Worm (Caenorhabditis elegans) whole organism, L1 larva: ENCODE measurements around the gene tbx-7.

Source experiments
- Y116A8C.19 ChIP-seq: sonication (generic microtip); optimal IDR thresholded peaks from 2 replicates; lab custom pipeline; 2016; ENCODE audit warnings: missing compliant biosample characterization, missing genetic modification characterization, borderline replicate concordance
- alr-1 ChIP-seq: fragments of 200-800 bp; sonication (Bioruptor generic); optimal IDR thresholded peaks from 2 replicates; lab custom pipeline; 2018; ENCODE audit warnings: borderline replicate concordance, mild to moderate bottlenecking, missing genetic modification characterization, missing compliant biosample characterization
- ama-1 ChIP-seq: fragments of 150-350 bp; optimal IDR thresholded peaks from 2 replicates; lab custom pipeline; 2014
- blmp-1 ChIP-seq: fragments of 150-350 bp; optimal IDR thresholded peaks from 2 replicates; lab custom pipeline; 2014; ENCODE audit warnings: missing biosample characterization, missing genetic modification characterization
- ceh-8 ChIP-seq: fragments of 200-800 bp; sonication (Bioruptor generic); optimal IDR thresholded peaks from 2 replicates; lab custom pipeline; 2018; ENCODE audit warnings: mild to moderate bottlenecking, missing genetic modification characterization, moderate library complexity, missing compliant biosample characterization
- ceh-88 ChIP-seq: fragments of 200-800 bp; sonication (Bioruptor generic); IDR thresholded peaks from 2 replicates; pipeline ENCODE4 v1.3.6; 2022; ENCODE audit warnings: missing genetic modification characterization, missing compliant biosample characterization
- dpl-1 ChIP-seq, 3 experiments: fragments of 150-350 bp in 2 of 3; sonication (generic microtip) in 1 of 3; optimal IDR thresholded peaks; 2 replicates each; lab custom pipeline; 2014 to 2017; ENCODE audit warnings: missing biosample characterization in 3 of 3, missing genetic modification characterization in 3 of 3, missing genetic modification reagents in 3 of 3
- dsc-1 ChIP-seq: sonication (generic microtip); optimal IDR thresholded peaks from 2 replicates; lab custom pipeline; 2016; ENCODE audit warnings: mild to moderate bottlenecking, missing genetic modification characterization, missing compliant biosample characterization
- efl-1 ChIP-seq, 4 experiments: fragments of 150-350 bp; optimal IDR thresholded peaks in 3 of 4; peaks in 1 of 4; 1 replicate in 1 of 4; 2 replicates in 3 of 4; lab custom pipeline; 2014; ENCODE audit warnings: missing biosample characterization in 2 of 4, missing genetic modification characterization in 2 of 4, missing genetic modification reagents in 2 of 4
- efl-3 ChIP-seq: fragments of 200-800 bp; sonication (Bioruptor generic); optimal IDR thresholded peaks from 2 replicates; lab custom pipeline; 2018; ENCODE audit warnings: mild to moderate bottlenecking, missing genetic modification characterization, missing compliant biosample characterization
- egl-27 ChIP-seq, 2 experiments: fragments of 150-350 bp in 1 of 2; sonication (generic microtip); optimal IDR thresholded peaks; 3 replicates each; lab custom pipeline; 2017 to 2018; ENCODE audit warnings: missing biosample characterization in 2 of 2, missing genetic modification characterization in 2 of 2, missing genetic modification reagents in 2 of 2
- elt-2 ChIP-seq: sonication (generic microtip); optimal IDR thresholded peaks from 2 replicates; lab custom pipeline; 2016; ENCODE audit warnings: missing genetic modification characterization, mild to moderate bottlenecking, inconsistent platforms, missing compliant biosample characterization, missing genetic modification reagents
- ets-5 ChIP-seq: fragments of 200-800 bp; sonication (Bioruptor generic); IDR thresholded peaks from 2 replicates; pipeline ENCODE4 v1.3.6; 2022; ENCODE audit warnings: missing genetic modification characterization, missing compliant biosample characterization
- fkh-4 ChIP-seq: sonication (generic microtip); optimal IDR thresholded peaks from 2 replicates; lab custom pipeline; 2016; ENCODE audit warnings: missing compliant biosample characterization, missing genetic modification characterization, borderline replicate concordance
- hlh-17 ChIP-seq: fragments of 200-800 bp; sonication (Bioruptor generic); optimal IDR thresholded peaks from 2 replicates; lab custom pipeline; 2018; ENCODE audit warnings: missing genetic modification characterization, mild to moderate bottlenecking, missing compliant biosample characterization, moderate library complexity, borderline replicate concordance
- hlh-4 ChIP-seq: sonication (generic microtip); optimal IDR thresholded peaks from 2 replicates; lab custom pipeline; 2016; ENCODE audit warnings: mild to moderate bottlenecking, missing genetic modification characterization, missing compliant biosample characterization
- isw-1 ChIP-seq: fragments of 200-800 bp; sonication (Bioruptor generic); IDR thresholded peaks from 2 replicates; pipeline ENCODE4 v1.3.6; 2022; ENCODE audit warnings: missing genetic modification characterization, missing compliant biosample characterization
- lin-15B ChIP-seq: fragments of 150-350 bp; sonication (generic microtip); optimal IDR thresholded peaks from 3 replicates; lab custom pipeline; 2014; ENCODE audit warnings: missing biosample characterization, missing genetic modification characterization
- lin-35 ChIP-seq, 2 experiments: fragments of 150-350 bp; optimal IDR thresholded peaks; 2 replicates each; lab custom pipeline; 2014; ENCODE audit warnings: missing biosample characterization in 2 of 2, missing genetic modification characterization in 2 of 2, missing genetic modification reagents in 2 of 2
- lin-39 ChIP-seq: fragments of 150-350 bp; optimal IDR thresholded peaks from 2 replicates; lab custom pipeline; 2014; ENCODE audit warnings: missing biosample characterization, missing genetic modification reagents, missing genetic modification characterization
- lir-3 ChIP-seq: sonication (generic microtip); optimal IDR thresholded peaks from 2 replicates; lab custom pipeline; 2016; ENCODE audit warnings: mild to moderate bottlenecking, missing genetic modification characterization, moderate library complexity, missing compliant biosample characterization; ENCODE audit not compliant: poor library complexity
- lsy-2 ChIP-seq, 2 experiments: fragments of 150-350 bp; optimal IDR thresholded peaks; 2 replicates each; lab custom pipeline; 2014; ENCODE audit warnings: missing biosample characterization in 2 of 2, missing genetic modification characterization in 2 of 2
- mab-9 ChIP-seq: fragments of 200-800 bp; sonication (Bioruptor generic); IDR thresholded peaks from 2 replicates; pipeline ENCODE4 v1.3.6; 2022; ENCODE audit warnings: missing genetic modification reagents, missing genetic modification characterization, missing compliant biosample characterization
- mef-2 ChIP-seq: fragments of 150-350 bp; optimal IDR thresholded peaks from 2 replicates; lab custom pipeline; 2014; ENCODE audit warnings: missing biosample characterization, missing genetic modification characterization
- mep-1 ChIP-seq: fragments of 150-350 bp; optimal IDR thresholded peaks from 2 replicates; lab custom pipeline; 2014; ENCODE audit warnings: missing biosample characterization, missing genetic modification characterization
- nhr-12 ChIP-seq: sonication (generic microtip); optimal IDR thresholded peaks from 2 replicates; lab custom pipeline; 2017; ENCODE audit warnings: missing biosample characterization, missing genetic modification characterization
- nhr-19 ChIP-seq: fragments of 200-800 bp; sonication (Bioruptor generic); conservative IDR thresholded peaks from 2 replicates; pipeline ENCODE4 v1.3.6; 2022; ENCODE audit warnings: missing genetic modification characterization, missing compliant biosample characterization
- nhr-20 ChIP-seq: sonication (generic microtip); optimal IDR thresholded peaks from 2 replicates; lab custom pipeline; 2016; ENCODE audit warnings: mild to moderate bottlenecking, missing genetic modification characterization, missing compliant biosample characterization
- nhr-237 ChIP-seq: fragments of 150-350 bp; optimal IDR thresholded peaks from 2 replicates; lab custom pipeline; 2014; ENCODE audit warnings: missing biosample characterization, missing genetic modification characterization
- nhr-28 ChIP-seq: fragments of 150-350 bp; optimal IDR thresholded peaks from 2 replicates; lab custom pipeline; 2014; ENCODE audit warnings: missing biosample characterization, missing genetic modification characterization
- nhr-47 ChIP-seq: sonication (generic microtip); optimal IDR thresholded peaks from 2 replicates; lab custom pipeline; 2016; ENCODE audit warnings: mild to moderate bottlenecking, missing genetic modification characterization, moderate library complexity, missing compliant biosample characterization
- nhr-71 ChIP-seq: sonication (generic microtip); optimal IDR thresholded peaks from 2 replicates; lab custom pipeline; 2016; ENCODE audit warnings: mild to moderate bottlenecking, missing genetic modification characterization, moderate library complexity, missing compliant biosample characterization
- nhr-84 ChIP-seq: sonication (generic microtip); optimal IDR thresholded peaks from 2 replicates; lab custom pipeline; 2017; ENCODE audit warnings: missing biosample characterization, missing genetic modification characterization
- nhr-85 ChIP-seq: sonication (generic microtip); peaks from one replicate; lab custom pipeline; 2016; ENCODE audit warnings: missing genetic modification characterization, inconsistent platforms, missing compliant biosample characterization
- pag-3 ChIP-seq: sonication (generic microtip); optimal IDR thresholded peaks from 2 replicates; lab custom pipeline; 2017; ENCODE audit warnings: missing genetic modification characterization, mild to moderate bottlenecking, missing compliant biosample characterization, antibody characterized with exemption, borderline replicate concordance; ENCODE audit not compliant: insufficient read depth
- skn-1 ChIP-seq: fragments of 150-350 bp; optimal IDR thresholded peaks from 2 replicates; lab custom pipeline; 2014; ENCODE audit warnings: missing biosample characterization, missing genetic modification characterization
- sox-4 ChIP-seq: sonication (generic microtip); optimal IDR thresholded peaks from 2 replicates; lab custom pipeline; 2016; ENCODE audit warnings: missing genetic modification characterization, missing compliant biosample characterization
- tbx-2 ChIP-seq: sonication (generic microtip); optimal IDR thresholded peaks from 2 replicates; lab custom pipeline; 2016; ENCODE audit warnings: missing genetic modification characterization, missing compliant biosample characterization
- tlp-1 ChIP-seq: fragments of 150-350 bp; optimal IDR thresholded peaks from 2 replicates; lab custom pipeline; 2014; ENCODE audit warnings: missing biosample characterization, missing genetic modification characterization
- unc-30 ChIP-seq: sonication (generic microtip); optimal IDR thresholded peaks from 2 replicates; lab custom pipeline; 2017; ENCODE audit warnings: missing biosample characterization, missing genetic modification characterization
- unc-62 ChIP-seq: fragments of 150-350 bp; optimal IDR thresholded peaks from 2 replicates; lab custom pipeline; 2014; ENCODE audit warnings: missing biosample characterization, missing genetic modification reagents, missing genetic modification characterization
- xbp-1 ChIP-seq: sonication (generic microtip); optimal IDR thresholded peaks from 2 replicates; lab custom pipeline; 2016; ENCODE audit warnings: missing genetic modification characterization, missing compliant biosample characterization
- ztf-11 ChIP-seq, 2 experiments: sonication (generic microtip); optimal IDR thresholded peaks; 2 replicates each; lab custom pipeline; 2016 to 2017; ENCODE audit warnings: missing genetic modification characterization in 2 of 2, missing biosample characterization in 1 of 2, missing compliant biosample characterization in 1 of 2
- ztf-4 ChIP-seq: fragments of 150-350 bp; optimal IDR thresholded peaks from 2 replicates; lab custom pipeline; 2014; ENCODE audit warnings: missing biosample characterization, missing genetic modification characterization

The tbx-7 gene

DNA sequence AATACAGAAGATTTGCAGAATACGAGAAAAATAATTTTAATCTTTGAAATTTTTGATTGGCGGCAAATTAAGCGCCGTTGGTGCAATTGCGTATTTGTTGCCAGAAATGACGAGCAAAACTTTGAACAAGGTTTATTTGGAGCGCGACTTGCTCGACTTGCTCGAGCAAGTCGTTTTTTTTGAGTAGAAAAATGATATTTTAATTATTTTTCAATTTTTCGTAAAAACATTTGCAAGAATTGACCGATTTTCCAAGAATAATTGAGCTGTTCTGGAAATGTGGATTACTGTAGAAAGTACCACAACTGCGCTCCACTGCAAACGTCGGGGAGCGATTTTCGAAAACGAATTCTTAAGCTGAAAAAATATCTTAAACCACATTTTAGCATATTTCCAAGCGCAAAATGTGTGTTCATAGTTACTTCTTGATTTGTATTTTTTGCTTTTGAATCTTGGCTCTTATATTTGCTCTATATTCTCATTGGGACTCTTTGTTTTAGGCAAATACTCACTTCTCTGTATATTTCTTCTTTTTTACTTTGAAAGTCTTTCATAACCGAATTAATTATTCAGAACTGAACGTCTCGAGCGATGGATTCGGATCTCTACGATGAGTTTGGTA, 19.2 kb downstream of the tbx-7 start, which contains the start of the genes gcna-1 and eftu-2 (continued):
- TF ChIP-seq nhr-20 (tag; lab: Kevin White, UChicago) (peak; percentile 64), lin-15B (no peak), lir-3 (tag; lab: Kevin White, UChicago) (no peak), skn-1 (tag; lab: Kevin White, UChicago) (no peak), mep-1 (tag; lab: Kevin White, UChicago) (no peak), isw-1 (GFP tag; lab: Robert Waterston, UW) (peak; percentile 47), blmp-1 (tag; lab: Kevin White, UChicago) (no peak), hlh-17 (GFP tag; lab: Kevin White, UChicago) (no peak), alr-1 (tag; lab: Kevin White, UChicago) (no peak), mab-9 (GFP tag; lab: Robert Waterston, UW) (no peak), unc-30 (tag; lab: Kevin White, UChicago) (no peak), ceh-88 (GFP tag; lab: Robert Waterston, UW) (no peak), lin-39 (tag; lab: Kevin White, UChicago) (no peak), dpl-1 (GFP tag; optimal IDR thresholded peaks at IDR 0.05; lab: Kevin White, UChicago) (peak; percentile 77 to 86 (median 80)), nhr-85 (peak; percentile 69), fkh-4 (tag; lab: Kevin White, UChicago) (no peak), ets-5 (GFP tag; lab: Robert Waterston, UW) (no peak), tbx-2 (tag; lab: Kevin White, UChicago) (peak; percentile 66), ama-1 (lab: Kevin White, UChicago) (no peak), xbp-1 (peak; percentile 60), mef-2 (tag; lab: Kevin White, UChicago) (no peak), efl-3 (GFP tag; lab: Kevin White, UChicago) (no peak), hlh-4 (tag; lab: Kevin White, UChicago) (no peak), nhr-84 (tag; lab: Kevin White, UChicago) (no peak), ztf-4 (tag; lab: Kevin White, UChicago) (no peak), lsy-2 (tag; optimal IDR thresholded peaks at IDR 0.05; lab: Kevin White, UChicago) (peak; percentile 78 to 97), pag-3 (tag; lab: Kevin White, UChicago) (no peak), nhr-47 (tag; lab: Kevin White, UChicago) (peak; percentile 72), tlp-1 (tag; lab: Kevin White, UChicago) (no peak), nhr-19 (GFP tag; lab: Robert Waterston, UW) (peak; percentile 8; the same call in 1 of the 2 replicates), ceh-8 (GFP tag; lab: Kevin White, UChicago) (no peak), egl-27 (tag; optimal IDR thresholded peaks at IDR 0.05; lab: Kevin White, UChicago) (no peak), lin-35 (GFP tag; optimal IDR thresholded peaks at IDR 0.05; lab: Kevin White, UChicago) (peak; percentile 78 to 87), nhr-12 (no peak), elt-2 (tag; lab: Kevin White, UChicago) (no peak), nhr-28 (no peak), sox-4 (no peak), nhr-71 (peak; percentile 77), Y116A8C.19 (tag; lab: Kevin White, UChicago) (no peak), ztf-11 (tag; optimal IDR thresholded peaks at IDR 0.05; lab: Kevin White, UChicago) (no peak), unc-62 (no peak)

DNA sequence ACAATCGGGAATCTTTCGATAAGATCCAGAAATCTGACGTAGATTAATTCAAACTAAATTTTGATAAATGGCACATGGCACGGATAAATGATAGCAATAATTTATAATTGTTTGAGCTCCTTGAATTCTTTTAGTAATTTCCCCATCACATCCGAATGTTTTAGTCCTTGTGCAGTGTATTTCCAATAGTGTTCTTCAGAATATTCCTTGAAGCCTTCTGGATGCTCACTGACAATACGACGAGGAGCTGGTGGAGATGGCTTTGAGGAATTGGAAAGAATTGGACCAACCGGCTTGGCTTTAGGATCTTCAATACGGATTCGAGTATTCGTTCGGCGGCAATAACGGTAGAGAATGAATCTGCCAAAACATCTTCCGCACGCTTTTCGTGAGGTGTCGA, 21.9 kb downstream of the tbx-7 start:
- TF ChIP-seq nhr-237 (tag; lab: Kevin White, UChicago) (no peak), efl-1 (optimal IDR thresholded peaks at IDR 0.05; lab: Kevin White, UChicago) (no peak), efl-1 (GFP tag; optimal IDR thresholded peaks at IDR 0.05 in 1 of 2; lab: Kevin White, UChicago) (peak in 1 of 2 experiments; percentile 90), dsc-1 (tag; lab: Kevin White, UChicago) (peak; percentile 12)
